Worm (Caenorhabditis elegans): ENCODE measurements around the gene C27D6.12.

DNA sequence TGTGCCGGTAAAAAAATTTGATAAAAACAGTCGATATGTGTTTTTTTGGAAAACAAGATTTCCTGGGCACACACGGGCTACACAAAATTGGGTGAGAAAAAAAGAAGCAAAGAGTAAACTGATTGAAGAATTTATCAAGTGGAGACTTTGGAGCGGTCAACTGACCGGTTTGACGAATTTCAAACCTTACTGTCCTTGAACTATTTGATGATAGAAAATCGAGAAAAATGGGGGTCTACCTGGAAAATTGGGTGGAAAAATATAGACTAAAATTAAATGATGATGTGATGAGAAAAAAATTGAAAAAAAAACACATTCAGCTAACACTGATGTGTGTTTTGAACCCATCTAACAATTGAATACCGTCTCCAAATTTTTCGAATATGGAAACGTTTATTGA is 33.0 kb upstream of the C27D6.12 start, which contains the start of gene C34F11.8:
- TF ChIP-seq lin-13 (tag; optimal IDR thresholded peaks at IDR 0.05) (no peak), hlh-1 (tag; optimal IDR thresholded peaks at IDR 0.05) (no peak), lsy-2 (tag; optimal IDR thresholded peaks at IDR 0.05) (no peak), pha-4 (tag; optimal IDR thresholded peaks at IDR 0.05) (no peak), mep-1 (tag; optimal IDR thresholded peaks at IDR 0.05) (no peak), nhr-12 (tag; optimal IDR thresholded peaks at IDR 0.05) (no peak)
